Fruit fly (Drosophila melanogaster): Measurements from ENCODE around the gene Oseg5.

Gene Oseg5

DNA sequence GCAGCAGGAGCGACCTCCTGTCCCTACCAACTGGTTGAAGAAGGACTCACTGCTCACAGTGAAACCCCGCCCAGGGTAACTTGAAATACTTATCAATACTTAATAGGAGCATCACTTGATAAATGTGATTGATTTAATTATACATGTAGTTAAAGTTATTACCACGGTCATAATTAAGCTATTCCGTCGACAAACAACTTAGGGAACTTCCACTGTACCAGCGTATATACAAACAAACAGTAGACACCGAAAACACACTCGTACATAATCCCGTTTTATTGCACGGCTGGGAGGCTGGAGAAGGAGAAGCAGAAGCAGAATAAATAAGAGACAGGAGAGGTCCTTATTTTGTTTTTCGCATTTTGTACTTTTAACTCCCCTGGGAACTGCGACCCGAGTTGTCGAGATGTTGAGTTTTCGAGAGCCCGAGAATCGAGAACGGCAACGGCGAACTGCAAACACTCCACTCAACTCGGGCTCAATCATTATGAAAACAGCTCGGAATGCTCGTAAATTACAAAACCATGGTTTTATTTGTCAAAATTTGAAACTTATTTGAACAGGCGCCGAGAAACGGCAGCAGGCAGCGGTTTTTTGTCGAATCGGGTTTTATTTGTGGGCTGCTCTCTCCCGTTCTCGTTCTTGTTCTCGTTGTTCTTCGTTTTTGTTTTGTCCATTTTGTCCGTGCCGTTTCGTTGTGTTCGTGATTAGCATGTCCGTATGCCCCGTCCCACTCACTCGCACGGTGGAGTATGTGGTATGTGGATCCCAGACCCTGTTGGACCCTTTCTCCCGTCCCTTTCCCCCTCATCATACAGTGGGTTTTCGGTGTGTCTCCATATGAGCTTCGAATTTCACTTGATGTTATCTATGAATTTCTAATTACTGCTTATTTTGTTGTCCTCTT lies 35.4 kb downstream of the Oseg5 start (continued):
- TF ChIP-seq Gug (GFP tag; IDR thresholded peaks at IDR 0.05) (peak; percentile 63; the same call in 3 of the 4 replicates), Drgx (GFP tag; IDR thresholded peaks at IDR 0.05) (peak; percentile 79), ttk (GFP tag; IDR thresholded peaks at IDR 0.05) (peak; percentile 59; the same call in 1 of the 2 replicates), Hey (tag; optimal IDR thresholded peaks at IDR 0.05) (peak; percentile 38), zf30C (GFP tag; optimal IDR thresholded peaks at IDR 0.05) (no peak), CG8281 (tag; optimal IDR thresholded peaks at IDR 0.05) (no peak), Nf-YB (GFP tag; optimal IDR thresholded peaks at IDR 0.05) (peak; percentile 34), luna (GFP tag; optimal IDR thresholded peaks at IDR 0.05) (peak; percentile 62), CG3407 (GFP tag; optimal IDR thresholded peaks at IDR 0.05) (peak; percentile 27), CG1529 (GFP tag; optimal IDR thresholded peaks at IDR 0.05) (peak; percentile 16), croc (GFP tag; conservative IDR thresholded peaks at IDR 0.05) (peak; percentile 53), Nf-YC (tag; optimal IDR thresholded peaks at IDR 0.05) (peak; percentile 33), Sox102F (GFP tag; optimal IDR thresholded peaks at IDR 0.05) (peak; percentile 49), sob (GFP tag; IDR thresholded peaks at IDR 0.05) (peak; percentile 76), Sox100B (GFP tag; optimal IDR thresholded peaks at IDR 0.05) (peak; percentile 1), CG9215 (GFP tag; IDR thresholded peaks at IDR 0.05) (no peak; the same call in 1 of the 2 replicates), lbe (GFP tag; optimal IDR thresholded peaks at IDR 0.05) (peak; percentile 96), tgo (GFP tag; IDR thresholded peaks at IDR 0.05) (peak; percentile 75), wek (GFP tag; optimal IDR thresholded peaks at IDR 0.05) (peak; percentile 11), CG8944 (GFP tag; optimal IDR thresholded peaks at IDR 0.05) (peak; percentile 63), Dfd (GFP tag; optimal IDR thresholded peaks at IDR 0.05) (no peak), tll (GFP tag; optimal IDR thresholded peaks at IDR 0.05) (peak in 1 of 2 experiments; percentile 59), CG6765 (GFP tag; optimal IDR thresholded peaks at IDR 0.05) (peak; percentile 54), CG2116 (GFP tag; optimal IDR thresholded peaks at IDR 0.05) (peak; percentile 26), CG8765 (GFP tag; IDR thresholded peaks at IDR 0.05) (peak; percentile 83), Dp (GFP tag; optimal IDR thresholded peaks at IDR 0.05) (no peak), Dref (GFP tag; IDR thresholded peaks at IDR 0.05) (no peak), CG4282 (GFP tag; optimal IDR thresholded peaks at IDR 0.05) (peak; percentile 40), CG5953 (GFP tag; IDR thresholded peaks at IDR 0.05) (0 out of 2 replicates have a peak, but pooled peaks have one; percentile 29), Meics (GFP tag; optimal IDR thresholded peaks at IDR 0.05) (peak; percentile 85), ci (GFP tag; IDR thresholded peaks at IDR 0.05) (peak; percentile 86), pros (GFP tag; optimal IDR thresholded peaks at IDR 0.05) (peak; percentile 68), Vsx1 (GFP tag; optimal IDR thresholded peaks at IDR 0.05) (peak; percentile 52), Mrtf (GFP tag; IDR thresholded peaks at IDR 0.05) (peak; percentile 69; the same call in 2 of the 3 replicates), slp2 (GFP tag; optimal IDR thresholded peaks at IDR 0.05) (peak; percentile 40), Med (GFP tag) (peak; percentile 99), CG6175 (GFP tag; IDR thresholded peaks at IDR 0.05) (peak; percentile 58; the same call in 1 of the 3 replicates), Mad (GFP tag; optimal IDR thresholded peaks at IDR 0.05) (peak; percentile 74), Dbx (GFP tag; IDR thresholded peaks at IDR 0.05) (peak; percentile 85), so (GFP tag; IDR thresholded peaks at IDR 0.05) (0 out of 3 replicates have a peak, but pooled peaks have one; percentile 70), Sry-δ (GFP tag; optimal IDR thresholded peaks at IDR 0.05) (peak; percentile 37), jing (GFP tag; optimal IDR thresholded peaks at IDR 0.05) (peak; percentile 61), CG6689 (GFP tag; IDR thresholded peaks at IDR 0.05) (peak; percentile 81), CG13424 (tag; optimal IDR thresholded peaks at IDR 0.05) (peak; percentile 67), repo (GFP tag; optimal IDR thresholded peaks at IDR 0.05) (peak; percentile 36), Dll (GFP tag; IDR thresholded peaks at IDR 0.05; ENCODE audit: partially characterized antibody) (no peak), twi (tag; optimal IDR thresholded peaks at IDR 0.05) (no peak), pzg (GFP tag; optimal IDR thresholded peaks at IDR 0.05) (peak; percentile 19)

All from whole organism, embryonic.